Worm (Caenorhabditis elegans): ENCODE results near the gene K08F8.7.
A peak's percentile ranks its signal among the peaks of the same experiment; 100 is the strongest.

K08F8.7 gene

DNA sequence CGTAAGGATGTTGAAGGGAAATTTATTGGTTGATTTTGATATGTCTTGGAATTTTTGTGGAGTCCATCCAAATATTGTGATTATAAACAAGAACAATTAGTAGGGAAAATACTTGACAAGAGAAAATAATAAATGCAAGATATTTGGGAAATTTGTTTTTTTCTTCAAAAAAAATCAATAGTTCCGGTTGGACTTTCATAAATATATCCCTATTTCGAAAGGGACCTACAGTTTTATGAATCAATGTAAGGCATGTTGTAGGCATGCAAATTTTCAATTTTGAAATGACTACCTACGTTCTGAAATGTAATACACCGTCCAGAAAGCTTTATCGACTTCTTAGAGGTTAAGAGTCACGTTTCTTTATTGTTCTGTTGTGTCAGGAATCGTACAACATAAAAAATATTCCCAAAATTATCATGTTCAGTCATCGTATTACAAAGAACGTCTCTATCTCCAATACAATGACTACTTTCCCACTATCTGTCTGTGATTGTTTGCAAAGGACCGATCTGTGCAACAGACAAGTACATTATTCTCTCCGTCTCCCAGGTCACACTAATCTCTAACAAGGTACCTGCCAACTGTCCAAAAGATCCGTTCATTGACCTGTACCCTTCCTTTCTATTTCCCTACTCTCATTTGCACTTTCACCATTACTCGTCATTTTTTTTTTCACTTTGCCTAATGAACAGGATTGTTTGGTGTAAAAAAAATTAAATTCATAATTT is 34.8 kb upstream of the K08F8.7 start, which contains the start of gene F07H5.13 (continued):
- TF ChIP-seq xbp-1 (tag; optimal IDR thresholded peaks at IDR 0.05) (no peak), lin-39 (tag; optimal IDR thresholded peaks at IDR 0.05) (no peak), ceh-82 (tag; optimal IDR thresholded peaks at IDR 0.05) (no peak), efl-1 (optimal IDR thresholded peaks at IDR 0.05) (no peak), efl-1 (GFP tag; optimal IDR thresholded peaks at IDR 0.05 in 1 of 2) (peak in 1 of 2 experiments; percentile 92), lin-14 (GFP tag; optimal IDR thresholded peaks at IDR 0.05) (no peak), efl-3 (GFP tag; optimal IDR thresholded peaks at IDR 0.05) (no peak), rnt-1 (tag; optimal IDR thresholded peaks at IDR 0.05) (no peak), ama-1 (optimal IDR thresholded peaks at IDR 0.05) (peak; percentile 88), swsn-7 (tag; optimal IDR thresholded peaks at IDR 0.05) (peak; percentile 25), egl-13 (tag; optimal IDR thresholded peaks at IDR 0.05) (no peak), hpl-2 (GFP tag; optimal IDR thresholded peaks at IDR 0.05) (no peak), lin-35 (GFP tag; optimal IDR thresholded peaks at IDR 0.05) (no peak), nhr-85 (tag) (peak; percentile 74), irx-1 (tag; optimal IDR thresholded peaks at IDR 0.05) (peak; percentile 2), skn-1 (tag; optimal IDR thresholded peaks at IDR 0.05) (no peak), dpl-1 (GFP tag; optimal IDR thresholded peaks at IDR 0.05) (no peak), sup-37 (GFP tag; optimal IDR thresholded peaks at IDR 0.05) (no peak), C34B4.2 (tag; optimal IDR thresholded peaks at IDR 0.05) (no peak), lin-15B (tag; optimal IDR thresholded peaks at IDR 0.05) (no peak), nhr-47 (tag; optimal IDR thresholded peaks at IDR 0.05) (peak; percentile 58), aly-2 (tag; optimal IDR thresholded peaks at IDR 0.05) (peak; percentile 83), elt-2 (tag; optimal IDR thresholded peaks at IDR 0.05) (peak; percentile 42), sptf-1 (tag; optimal IDR thresholded peaks at IDR 0.05) (no peak)

- TF ChIP-seq nhr-85 (tag) (peak; percentile 64), F16B12.6 (tag; optimal IDR thresholded peaks at IDR 0.05) (no peak), ceh-88 (GFP tag; IDR thresholded peaks at IDR 0.05) (no peak), unc-86 (tag; optimal IDR thresholded peaks at IDR 0.05) (no peak)
Measured at ce11 chrII:8788752-8789151, 33.6 kb upstream of the K08F8.7 start.

- peak; percentile 99 for TF ChIP-seq nhr-20 (tag; optimal IDR thresholded peaks at IDR 0.05)
- TF ChIP-seq alr-1 (tag; optimal IDR thresholded peaks at IDR 0.05; ENCODE audit: borderline replicate concordance): no peak
- TF ChIP-seq rnt-1 (tag; optimal IDR thresholded peaks at IDR 0.05): peak; percentile 94
- peak; percentile 88 to 94 for TF ChIP-seq lin-35 (GFP tag; optimal IDR thresholded peaks at IDR 0.05)
- peak; percentile 98 for TF ChIP-seq swsn-7 (tag; optimal IDR thresholded peaks at IDR 0.05)
- no peak for TF ChIP-seq sptf-1 (tag; optimal IDR thresholded peaks at IDR 0.05)
- peak; percentile 94 for TF ChIP-seq irx-1 (tag; optimal IDR thresholded peaks at IDR 0.05)
- TF ChIP-seq aly-2 (tag; optimal IDR thresholded peaks at IDR 0.05): peak; percentile 74
- peak; percentile 23 for TF ChIP-seq lin-15B (tag; optimal IDR thresholded peaks at IDR 0.05)
- TF ChIP-seq hpl-2 (GFP tag; optimal IDR thresholded peaks at IDR 0.05): peak; percentile 86
- TF ChIP-seq tbx-2 (tag; optimal IDR thresholded peaks at IDR 0.05): peak; percentile 98
- peak; percentile 94 for TF ChIP-seq nhr-11 (tag; optimal IDR thresholded peaks at IDR 0.05)
- TF ChIP-seq xbp-1 (tag; optimal IDR thresholded peaks at IDR 0.05): peak; percentile 96
- no peak for TF ChIP-seq nhr-76 (tag; optimal IDR thresholded peaks at IDR 0.05)
- no peak for TF ChIP-seq nhr-12 (tag; optimal IDR thresholded peaks at IDR 0.05)
- peak; percentile 99 for TF ChIP-seq nhr-85 (tag)
- TF ChIP-seq elt-2 (tag; optimal IDR thresholded peaks at IDR 0.05): peak; percentile 82
- TF ChIP-seq mep-1 (tag; optimal IDR thresholded peaks at IDR 0.05): peak; percentile 98
- peak; percentile 75 to 89 (median 82) for TF ChIP-seq ceh-82 (tag; optimal IDR thresholded peaks at IDR 0.05)
- TF ChIP-seq pax-3 (tag; optimal IDR thresholded peaks at IDR 0.05): peak; percentile 93
- peak; percentile 94 for TF ChIP-seq lin-13 (GFP tag; optimal IDR thresholded peaks at IDR 0.05)
- peak in 3 of 6 experiments; percentile 83 to 94 (median 86) for TF ChIP-seq elt-3 (tag; optimal IDR thresholded peaks at IDR 0.05)
- TF ChIP-seq ama-1 (optimal IDR thresholded peaks at IDR 0.05): peak; percentile 96
- TF ChIP-seq unc-62 (GFP tag; optimal IDR thresholded peaks at IDR 0.05): no peak
- TF ChIP-seq egl-27 (tag; optimal IDR thresholded peaks at IDR 0.05): no peak
- TF ChIP-seq nhr-19 (GFP tag; conservative IDR thresholded peaks at IDR 0.05): peak; percentile 96
- TF ChIP-seq nhr-237 (tag; optimal IDR thresholded peaks at IDR 0.05): peak; percentile 89
- no peak for TF ChIP-seq pag-3 (tag; optimal IDR thresholded peaks at IDR 0.05; ENCODE audit: borderline replicate concordance, insufficient read depth)
- peak; percentile 43 for TF ChIP-seq nhr-28 (tag; optimal IDR thresholded peaks at IDR 0.05)
- no peak for TF ChIP-seq ceh-90 (tag; optimal IDR thresholded peaks at IDR 0.05)
- TF ChIP-seq zip-4 (GFP tag; optimal IDR thresholded peaks at IDR 0.05): peak; percentile 84
- no peak for TF ChIP-seq ets-5 (GFP tag; IDR thresholded peaks at IDR 0.05)
- TF ChIP-seq snpc-4 (tag; optimal IDR thresholded peaks at IDR 0.05): peak; percentile 68
- TF ChIP-seq lin-14 (GFP tag; optimal IDR thresholded peaks at IDR 0.05): peak; percentile 98
Measured at ce11 chrII:8787376-8787775, 32.2 kb upstream of the K08F8.7 start.
